Worm (Caenorhabditis elegans) whole organism, midembryonic: ENCODE measurements around the gene ctsa-2.

Experiments
- cog-1 ChIP-seq: sonication (generic microtip); optimal IDR thresholded peaks from 2 replicates; lab custom pipeline; 2016; ENCODE audit warnings: missing genetic modification characterization, missing compliant biosample characterization
- flt-1 ChIP-seq: fragments of 200-800 bp; sonication (Bioruptor generic); IDR thresholded peaks from 2 replicates; pipeline ENCODE4 v1.3.6; 2022; ENCODE audit warnings: missing genetic modification characterization, missing compliant biosample characterization
- klf-2 ChIP-seq: fragments of 200-800 bp; sonication (Bioruptor generic); conservative IDR thresholded peaks from 2 replicates; pipeline ENCODE4 v1.3.6; 2022; ENCODE audit warnings: missing genetic modification reagents, missing genetic modification characterization, missing compliant biosample characterization
- med-1 ChIP-seq: sonication (generic microtip); optimal IDR thresholded peaks from 2 replicates; lab custom pipeline; 2017; ENCODE audit warnings: missing genetic modification characterization, mild to moderate bottlenecking, missing compliant biosample characterization, antibody characterized with exemption, missing genetic modification reagents; ENCODE audit not compliant: insufficient read depth
- ztf-23 ChIP-seq: fragments of 200-800 bp; sonication (Bioruptor generic); IDR thresholded peaks from 2 replicates; pipeline ENCODE4 v1.3.6; 2022; ENCODE audit warnings: missing genetic modification reagents, missing genetic modification characterization, missing compliant biosample characterization

DNA sequence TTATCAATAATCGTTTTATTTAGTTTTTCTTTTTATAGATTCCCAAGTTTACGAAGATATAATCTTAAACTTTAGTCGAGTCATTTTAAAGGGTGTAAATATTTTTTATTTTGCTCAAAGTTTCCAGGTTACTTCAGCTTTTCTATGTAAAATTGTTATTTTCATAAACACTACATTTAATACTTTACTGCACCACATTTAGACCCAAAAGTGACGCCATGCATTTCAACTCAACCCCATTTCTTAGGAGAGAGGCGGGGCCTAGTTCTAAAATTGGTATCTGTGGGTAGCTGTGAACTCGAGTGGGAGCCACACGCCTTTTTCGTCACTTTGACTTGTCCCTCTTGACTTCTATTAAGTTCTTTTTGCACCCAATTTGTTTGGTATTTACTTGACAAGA lies 17.8 kb downstream of the ctsa-2 start, which contains the start of gene T22E5.1:
- TF ChIP-seq med-1 (GFP tag; lab: Kevin White, UChicago) (no peak), flt-1 (GFP tag; lab: Robert Waterston, UW) (no peak), klf-2 (no peak), cog-1 (no peak), ztf-23 (no peak)
